Fruit fly (Drosophila melanogaster) whole organism, prepupa: ENCODE results near the gene Nup154.

Experiments used
- Blimp-1 ChIP-seq: fragments of 200-800 bp; sonication (Bioruptor generic); optimal IDR thresholded peaks from 3 replicates; lab custom pipeline; 2017; ENCODE audit warnings: missing biosample characterization, missing genetic modification characterization, mild to moderate bottlenecking, moderate library complexity, missing genetic modification reagents
- CG10631 ChIP-seq: fragments of 200-800 bp; sonication (Bioruptor generic); optimal IDR thresholded peaks from 2 replicates; lab custom pipeline; 2016; ENCODE audit warnings: missing biosample characterization, missing genetic modification characterization
- CG11294 ChIP-seq: fragments of 200-800 bp; sonication (Bioruptor generic); IDR thresholded peaks from 2 replicates; pipeline ENCODE4 v1.3.6; 2022; ENCODE audit warnings: missing biosample characterization, missing genetic modification characterization
- CG15336 ChIP-seq: fragments of 200-800 bp; sonication (Bioruptor generic); IDR thresholded peaks from 2 replicates; pipeline ENCODE4 v1.3.6; 2022; ENCODE audit warnings: missing biosample characterization, missing genetic modification characterization
- CG32006 ChIP-seq: fragments of 200-800 bp; sonication (Bioruptor generic); optimal IDR thresholded peaks from 3 replicates; lab custom pipeline; 2017; ENCODE audit warnings: missing biosample characterization, mild to moderate bottlenecking, missing genetic modification characterization
- CG3919 ChIP-seq: fragments of 200-800 bp; sonication (Bioruptor generic); optimal IDR thresholded peaks from 3 replicates; lab custom pipeline; 2016; ENCODE audit warnings: missing biosample characterization, missing genetic modification characterization
- CG6854 ChIP-seq: fragments of 200-800 bp; sonication (Bioruptor generic); optimal IDR thresholded peaks from 2 replicates; lab custom pipeline; 2017; ENCODE audit warnings: missing biosample characterization, mild to moderate bottlenecking, missing genetic modification characterization
- CG9139 ChIP-seq: fragments of 200-800 bp; sonication (Bioruptor generic); optimal IDR thresholded peaks from 3 replicates; lab custom pipeline; 2017; ENCODE audit warnings: missing biosample characterization, mild to moderate bottlenecking, missing genetic modification characterization
- Ets96B ChIP-seq: fragments of 200-800 bp; optimal IDR thresholded peaks from 2 replicates; lab custom pipeline; 2019; ENCODE audit warnings: missing biosample characterization, mild to moderate bottlenecking, missing genetic modification characterization, moderate library complexity
- OdsH ChIP-seq: fragments of 200-800 bp; sonication (Bioruptor generic); optimal IDR thresholded peaks from 3 replicates; lab custom pipeline; 2016; ENCODE audit warnings: missing biosample characterization, missing genetic modification characterization
- dac ChIP-seq: fragments of 200-800 bp; sonication (Bioruptor generic); optimal IDR thresholded peaks from 2 replicates; lab custom pipeline; 2017; ENCODE audit warnings: missing biosample characterization, mild to moderate bottlenecking, missing genetic modification characterization
- eg ChIP-seq: fragments of 200-800 bp; sonication (Bioruptor generic); IDR thresholded peaks from 3 replicates; pipeline ENCODE4 v1.3.6; 2022; ENCODE audit warnings: missing biosample characterization, missing genetic modification characterization
- svp ChIP-seq: fragments of 200-800 bp; sonication (Bioruptor generic); peaks from one replicate; lab custom pipeline; 2016; ENCODE audit warnings: missing biosample characterization, missing genetic modification characterization

- TF ChIP-seq OdsH (GFP tag; lab: Kevin White, UChicago) (peak; percentile 79), Blimp-1 (peak; percentile 72), eg (GFP tag; lab: Robert Waterston, UW) (peak; percentile 66), CG15336 (GFP tag; lab: Robert Waterston, UW) (peak; percentile 71), CG32006 (GFP tag; lab: Kevin White, UChicago) (peak; percentile 86), CG6854 (GFP tag; lab: Kevin White, UChicago) (peak; percentile 80), CG9139 (GFP tag; lab: Kevin White, UChicago) (peak; percentile 76), svp (GFP tag; lab: Kevin White, UChicago) (peak; percentile 94), CG11294 (GFP tag; lab: Robert Waterston, UW) (peak; percentile 17; the same call in 1 of the 2 replicates), CG3919 (GFP tag; lab: Kevin White, UChicago) (peak; percentile 79), CG10631 (GFP tag; lab: Kevin White, UChicago) (peak; percentile 70), Ets96B (tag; lab: Kevin White, UChicago) (peak; percentile 77), dac (GFP tag; lab: Kevin White, UChicago) (peak; percentile 3)
Measured at dm6 chr2L:11057333-11058110, 52.9 kb downstream of the Nup154 start.
